Worm (Caenorhabditis elegans): Measurements from ENCODE around the gene ucr-1.

ce11 chrIII:5582766-5583165 is 9.2 kb upstream of the ucr-1 start, which contains the start of the genes F56D2.8 and uev-2:
- TF ChIP-seq klf-2 (GFP tag; conservative IDR thresholded peaks at IDR 0.05), result no peak
- TF ChIP-seq flt-1 (GFP tag; IDR thresholded peaks at IDR 0.05), result no peak
- no peak for TF ChIP-seq ztf-23 (GFP tag; IDR thresholded peaks at IDR 0.05)
- TF ChIP-seq tab-1 (GFP tag; IDR thresholded peaks at IDR 0.05), result no peak
- no peak for TF ChIP-seq cog-1 (tag; optimal IDR thresholded peaks at IDR 0.05)
- TF ChIP-seq T22C8.4 (GFP tag; IDR thresholded peaks at IDR 0.05), result no peak
- no peak for TF ChIP-seq ref-1 (GFP tag; conservative IDR thresholded peaks at IDR 0.05)
- TF ChIP-seq med-1 (GFP tag; optimal IDR thresholded peaks at IDR 0.05; ENCODE audit: insufficient read depth), result no peak
- TF ChIP-seq ztf-29 (GFP tag; IDR thresholded peaks at IDR 0.05), result no peak
